Worm (Caenorhabditis elegans): ENCODE results near the gene ttr-38.

Gene ttr-38

ce11 chrX:9336227-9336626 is 21.9 kb upstream of the ttr-38 start:
- no peak for TF ChIP-seq fos-1 (tag; optimal IDR thresholded peaks at IDR 0.05)
- TF ChIP-seq unc-39 (tag; optimal IDR thresholded peaks at IDR 0.05), result no peak
- no peak for TF ChIP-seq C34F6.9 (tag; optimal IDR thresholded peaks at IDR 0.05)
- no peak for TF ChIP-seq egl-27 (tag; optimal IDR thresholded peaks at IDR 0.05)
- TF ChIP-seq sma-3 (GFP tag; optimal IDR thresholded peaks at IDR 0.05), result no peak
- TF ChIP-seq ZK546.5 (tag; optimal IDR thresholded peaks at IDR 0.05), result no peak
- TF ChIP-seq nhr-77 (tag; optimal IDR thresholded peaks at IDR 0.05), result no peak
- TF ChIP-seq sem-4 (tag; optimal IDR thresholded peaks at IDR 0.05), result no peak
- TF ChIP-seq ztf-4 (tag; optimal IDR thresholded peaks at IDR 0.05), result no peak
- TF ChIP-seq blmp-1 (tag; optimal IDR thresholded peaks at IDR 0.05; ENCODE audit: insufficient read depth), result no peak
- TF ChIP-seq unc-55 (GFP tag; optimal IDR thresholded peaks at IDR 0.05), result no peak

ce11 chrX:9330721-9331212 is 16.5 kb upstream of the ttr-38 start, which contains the start of gene T20B5.2:
TSS of gene T20B5.2 (plus strand) at chrX:9331162.
- TF ChIP-seq F13H6.1 (tag; optimal IDR thresholded peaks at IDR 0.05), result peak; percentile 77
- TF ChIP-seq nhr-129 (tag; optimal IDR thresholded peaks at IDR 0.05), result peak; percentile 14
- TF ChIP-seq nhr-10 (tag; optimal IDR thresholded peaks at IDR 0.05), result no peak
- no peak for TF ChIP-seq sem-4 (tag; optimal IDR thresholded peaks at IDR 0.05)

- TF ChIP-seq gmeb-1 (tag; optimal IDR thresholded peaks at IDR 0.05) (no peak), nhr-12 (tag; optimal IDR thresholded peaks at IDR 0.05) (no peak)
Observed at ce11 chrX:9324962-9325361, 10.7 kb upstream of the ttr-38 start.

- TF ChIP-seq nhr-21 (tag; optimal IDR thresholded peaks at IDR 0.05), result no peak
- no peak for TF ChIP-seq nhr-77 (tag; optimal IDR thresholded peaks at IDR 0.05)
- TF ChIP-seq nhr-11 (tag; optimal IDR thresholded peaks at IDR 0.05), result no peak
- no peak for TF ChIP-seq nhr-129 (tag; optimal IDR thresholded peaks at IDR 0.05)
- TF ChIP-seq skn-1 (tag; optimal IDR thresholded peaks at IDR 0.05), result no peak
- TF ChIP-seq C34F6.9 (tag; optimal IDR thresholded peaks at IDR 0.05), result no peak
- TF ChIP-seq R02D3.7 (tag; optimal IDR thresholded peaks at IDR 0.05), result no peak
- no peak for TF ChIP-seq nhr-10 (tag; optimal IDR thresholded peaks at IDR 0.05)
- no peak for TF ChIP-seq ztf-1 (GFP tag; conservative IDR thresholded peaks at IDR 0.05)
- TF ChIP-seq sem-4 (tag; optimal IDR thresholded peaks at IDR 0.05), result no peak
- TF ChIP-seq ztf-4 (tag; optimal IDR thresholded peaks at IDR 0.05), result no peak
- TF ChIP-seq nhr-25 (tag; optimal IDR thresholded peaks at IDR 0.05), result no peak
- no peak for TF ChIP-seq lsy-2 (tag; optimal IDR thresholded peaks at IDR 0.05)
- no peak for TF ChIP-seq aly-2 (tag; optimal IDR thresholded peaks at IDR 0.05)
- no peak for TF ChIP-seq ceh-82 (tag; optimal IDR thresholded peaks at IDR 0.05)
- TF ChIP-seq peb-1 (tag; optimal IDR thresholded peaks at IDR 0.05), result no peak
Observed at ce11 chrX:9319080-9319479, 4.8 kb upstream of the ttr-38 start, which contains the start of gene npr-7. TSS of gene npr-7 (minus strand) at chrX:9319180.

ce11 chrX:9311225-9311624 is 3.1 kb downstream of the ttr-38 start, which contains the start of gene H29C22.1:
TSS of gene H29C22.1 (minus strand) at chrX:9311325.
- TF ChIP-seq sem-4 (tag; optimal IDR thresholded peaks at IDR 0.05) (no peak), F13H6.1 (tag; optimal IDR thresholded peaks at IDR 0.05) (no peak), nhr-10 (tag; optimal IDR thresholded peaks at IDR 0.05) (no peak), egl-27 (tag; optimal IDR thresholded peaks at IDR 0.05) (no peak), lin-13 (GFP tag; optimal IDR thresholded peaks at IDR 0.05) (no peak), unc-39 (tag; optimal IDR thresholded peaks at IDR 0.05) (no peak)

- TF ChIP-seq R02D3.7 (tag; optimal IDR thresholded peaks at IDR 0.05), result no peak
- no peak for TF ChIP-seq ceh-16 (tag; optimal IDR thresholded peaks at IDR 0.05)
Observed at ce11 chrX:9303422-9303821, 10.9 kb downstream of the ttr-38 start, which contains the start of gene tmc-2. TSS of gene tmc-2 (plus strand) at chrX:9303722.

ce11 chrX:9302763-9303162 is 11.5 kb downstream of the ttr-38 start:
- TF ChIP-seq nhr-10 (tag; optimal IDR thresholded peaks at IDR 0.05) (no peak), elt-3 (tag; optimal IDR thresholded peaks at IDR 0.05) (no peak), sma-9 (GFP tag; optimal IDR thresholded peaks at IDR 0.05) (no peak), sma-9 (tag; optimal IDR thresholded peaks at IDR 0.05) (no peak), ceh-16 (tag; optimal IDR thresholded peaks at IDR 0.05) (no peak), ama-1 (optimal IDR thresholded peaks at IDR 0.05) (no peak), unc-39 (tag; optimal IDR thresholded peaks at IDR 0.05) (no peak), ZK546.5 (tag; optimal IDR thresholded peaks at IDR 0.05) (no peak), dmd-4 (tag; optimal IDR thresholded peaks at IDR 0.05) (no peak), nhr-77 (tag; optimal IDR thresholded peaks at IDR 0.05) (no peak), nhr-21 (tag; optimal IDR thresholded peaks at IDR 0.05) (no peak), lsy-2 (tag; optimal IDR thresholded peaks at IDR 0.05) (no peak), C34F6.9 (tag; optimal IDR thresholded peaks at IDR 0.05) (no peak), mab-5 (tag; optimal IDR thresholded peaks at IDR 0.05) (no peak), nhr-23 (tag; optimal IDR thresholded peaks at IDR 0.05) (no peak), aly-2 (tag; optimal IDR thresholded peaks at IDR 0.05) (no peak), ztf-1 (GFP tag; conservative IDR thresholded peaks at IDR 0.05) (no peak), lin-11 (tag; optimal IDR thresholded peaks at IDR 0.05) (no peak), nhr-12 (tag; optimal IDR thresholded peaks at IDR 0.05) (no peak), nhr-237 (tag; optimal IDR thresholded peaks at IDR 0.05) (no peak)

All from whole organism, L2 larva.